Worm (Caenorhabditis elegans): Measurements from ENCODE around the gene Y42H9AR.5.

ce11 chrIV:8112187-8112586 is 9.9 kb downstream of the Y42H9AR.5 start, which contains the start of gene Y42H9AR.4:
- TF ChIP-seq hlh-4 (tag; optimal IDR thresholded peaks at IDR 0.05), result no peak
- TF ChIP-seq skn-1 (tag; optimal IDR thresholded peaks at IDR 0.05), result peak; percentile 22
- no peak for TF ChIP-seq nhr-90 (tag; optimal IDR thresholded peaks at IDR 0.05; ENCODE audit: poor library complexity)
- no peak for TF ChIP-seq alr-1 (tag; optimal IDR thresholded peaks at IDR 0.05; ENCODE audit: borderline replicate concordance)
- TF ChIP-seq zag-1 (tag; optimal IDR thresholded peaks at IDR 0.05), result no peak
